2 fruit fly cellular contexts compared by ENCODE assay signal in the genomic region with DNA sequence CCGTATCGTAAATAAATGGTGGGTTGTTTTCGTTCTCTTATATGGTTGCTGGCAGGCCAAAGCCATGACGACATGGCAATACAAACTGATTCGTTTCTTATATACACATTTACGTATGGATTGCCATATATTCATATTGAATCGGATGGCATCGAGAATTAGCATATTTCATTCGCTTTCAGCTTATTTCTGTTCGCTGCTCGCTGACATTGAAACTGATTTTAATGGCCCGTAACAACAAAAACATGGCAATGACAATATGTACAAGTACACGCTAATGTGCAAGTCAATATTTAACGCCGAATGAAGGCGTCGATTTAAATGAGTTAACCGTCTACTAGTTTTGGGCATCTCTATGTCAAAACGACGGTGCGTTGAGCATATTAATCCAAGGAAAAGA.
A peak's percentile ranks its signal among the peaks of the same experiment; 100 is the strongest.
TF ChIP-seq lines count a peak whose summit lies in the region.

No protein-coding gene starts in this region.

- no peak for TF ChIP-seq CTCF in whole organism, embryonic (GFP tag; optimal IDR thresholded peaks at IDR 0.05; lab: Kevin White, UChicago)

TF ChIP-seq in whole organism, embryonic, 481 proteins besides CTCF, POLR2A, EP300 and RAD21 (continues in another document):
- TF ChIP-seq lbe (GFP tag; optimal IDR thresholded peaks at IDR 0.05; lab: Kevin White, UChicago) (no peak), CG7271 (tag; optimal IDR thresholded peaks at IDR 0.05; lab: Kevin White, UChicago) (no peak), CG13296 (GFP tag; optimal IDR thresholded peaks at IDR 0.05; lab: Kevin White, UChicago) (peak; percentile 73), az2 (GFP tag; optimal IDR thresholded peaks at IDR 0.05; lab: Kevin White, UChicago) (no peak), D19A (tag; optimal IDR thresholded peaks at IDR 0.05; lab: Kevin White, UChicago) (no peak), CG13424 (tag; optimal IDR thresholded peaks at IDR 0.05; lab: Kevin White, UChicago) (peak; percentile 39), salm (tag; optimal IDR thresholded peaks at IDR 0.05; lab: Kevin White, UChicago) (peak; percentile 5), HHEX (GFP tag; optimal IDR thresholded peaks at IDR 0.05; lab: Kevin White, UChicago) (peak; percentile 21), unpg (GFP tag; optimal IDR thresholded peaks at IDR 0.05; lab: Kevin White, UChicago) (peak; percentile 10), CG2120 (GFP tag; optimal IDR thresholded peaks at IDR 0.05; lab: Kevin White, UChicago) (peak; percentile 0), gsb-n (tag; optimal IDR thresholded peaks at IDR 0.05; lab: Kevin White, UChicago) (no peak), CG6765 (GFP tag; optimal IDR thresholded peaks at IDR 0.05; lab: Kevin White, UChicago) (peak; percentile 4), CG13894 (tag; optimal IDR thresholded peaks at IDR 0.05; lab: Kevin White, UChicago) (peak; percentile 28), Fer1 (GFP tag; optimal IDR thresholded peaks at IDR 0.05; lab: Kevin White, UChicago) (peak; percentile 42), CG14014 (GFP tag; IDR thresholded peaks at IDR 0.05; lab: Robert Waterston, UW) (peak; percentile 30; the same call in 1 of the 2 replicates), Neu2 (GFP tag; optimal IDR thresholded peaks at IDR 0.05; lab: Kevin White, UChicago; ENCODE audit: borderline replicate concordance) (no peak), CG3281 (GFP tag; optimal IDR thresholded peaks at IDR 0.05; lab: Kevin White, UChicago) (peak; percentile 11), crc (GFP tag; optimal IDR thresholded peaks at IDR 0.05; lab: Kevin White, UChicago) (no peak), chinmo (GFP tag; IDR thresholded peaks at IDR 0.05; lab: Robert Waterston, UW; ENCODE audit: partially characterized antibody) (peak; percentile 52; the same call in 1 of the 4 replicates), ATbp (GFP tag; optimal IDR thresholded peaks at IDR 0.05; lab: Kevin White, UChicago) (peak; percentile 63), CG4282 (GFP tag; optimal IDR thresholded peaks at IDR 0.05; lab: Kevin White, UChicago) (no peak), z (GFP tag; IDR thresholded peaks at IDR 0.05; lab: Robert Waterston, UW) (no peak), seq (GFP tag; IDR thresholded peaks at IDR 0.05; lab: Robert Waterston, UW) (peak; percentile 34; the same call in 1 of the 2 replicates), Gsc (GFP tag; IDR thresholded peaks at IDR 0.05; lab: Robert Waterston, UW) (no peak), sd (tag; optimal IDR thresholded peaks at IDR 0.05; lab: Kevin White, UChicago) (peak; percentile 50), Rfx (GFP tag; IDR thresholded peaks at IDR 0.05; lab: Robert Waterston, UW) (0 out of 2 replicates have a peak, but pooled peaks have one; percentile 10), fd3F (GFP tag; optimal IDR thresholded peaks at IDR 0.05; lab: Kevin White, UChicago) (peak; percentile 25), ERR (GFP tag; optimal IDR thresholded peaks at IDR 0.05; lab: Kevin White, UChicago) (no peak), bcd (GFP tag; optimal IDR thresholded peaks at IDR 0.05; lab: Kevin White, UChicago) (no peak), MTF-1 (GFP tag; optimal IDR thresholded peaks at IDR 0.05; lab: Kevin White, UChicago; ENCODE audit: borderline replicate concordance) (peak; percentile 9), tap (tag; optimal IDR thresholded peaks at IDR 0.05; lab: Kevin White, UChicago) (peak; percentile 24), CG34376 (GFP tag; optimal IDR thresholded peaks at IDR 0.05; lab: Kevin White, UChicago) (peak; percentile 17), mirr (GFP tag; optimal IDR thresholded peaks at IDR 0.05; lab: Kevin White, UChicago) (peak; percentile 78), CG6854 (GFP tag; optimal IDR thresholded peaks at IDR 0.05; lab: Kevin White, UChicago) (peak; percentile 2), CG15269 (tag; optimal IDR thresholded peaks at IDR 0.05; lab: Kevin White, UChicago) (peak; percentile 35), Med (GFP tag; lab: Kevin White, UChicago) (peak; percentile 84), CG8290 (GFP tag; optimal IDR thresholded peaks at IDR 0.05; lab: Kevin White, UChicago) (no peak), CG8290 (tag; optimal IDR thresholded peaks at IDR 0.05; lab: Kevin White, UChicago) (peak in 1 of 2 experiments; percentile 61), Mad (GFP tag; optimal IDR thresholded peaks at IDR 0.05; lab: Kevin White, UChicago) (no peak), Camta (GFP tag; optimal IDR thresholded peaks at IDR 0.05; lab: Kevin White, UChicago) (no peak), kah (GFP tag; optimal IDR thresholded peaks at IDR 0.05; lab: Kevin White, UChicago) (no peak), Lpt (GFP tag; optimal IDR thresholded peaks at IDR 0.05; lab: Kevin White, UChicago) (no peak)

TF ChIP-seq in whole organism, prepupa, 60 proteins besides CTCF, POLR2A, EP300 and RAD21:
- no peak for TF ChIP-seq salr (GFP tag; optimal IDR thresholded peaks at IDR 0.05; lab: Kevin White, UChicago)
- TF ChIP-seq Blimp-1 (GFP tag; optimal IDR thresholded peaks at IDR 0.05; lab: Kevin White, UChicago), result peak; percentile 21
- no peak for TF ChIP-seq lz (GFP tag; optimal IDR thresholded peaks at IDR 0.05; lab: Kevin White, UChicago)
- TF ChIP-seq CG6792 (GFP tag; optimal IDR thresholded peaks at IDR 0.05; lab: Kevin White, UChicago), result no peak
- no peak for TF ChIP-seq Hr4 (GFP tag; optimal IDR thresholded peaks at IDR 0.05; lab: Kevin White, UChicago)
- TF ChIP-seq fkh (GFP tag; optimal IDR thresholded peaks at IDR 0.05; lab: Kevin White, UChicago), result peak; percentile 78
TF ChIP-seq in whole organism, prepupa: peak in this region for 2.
